Fruit fly (Drosophila melanogaster) whole organism, prepupa: Measurements from ENCODE around the gene Vps53.

Experiments
- CG11762 ChIP-seq: fragments of 200-800 bp; sonication (Bioruptor generic); optimal IDR thresholded peaks from 3 replicates; lab custom pipeline; 2016; ENCODE audit warnings: missing biosample characterization, missing genetic modification characterization; ENCODE audit not compliant: insufficient read depth
- CG3032 ChIP-seq: fragments of 200-800 bp; optimal IDR thresholded peaks from 2 replicates; lab custom pipeline; 2019; ENCODE audit warnings: missing biosample characterization, mild to moderate bottlenecking, missing genetic modification characterization, moderate library complexity
- CG34406 ChIP-seq: fragments of 200-800 bp; sonication (Bioruptor generic); optimal IDR thresholded peaks from 3 replicates; lab custom pipeline; 2016; ENCODE audit warnings: missing biosample characterization, missing genetic modification characterization
- CG6854 ChIP-seq: fragments of 200-800 bp; sonication (Bioruptor generic); optimal IDR thresholded peaks from 2 replicates; lab custom pipeline; 2017; ENCODE audit warnings: missing biosample characterization, mild to moderate bottlenecking, missing genetic modification characterization
- CG8119 ChIP-seq: fragments of 200-800 bp; sonication (Bioruptor generic); IDR thresholded peaks from 3 replicates; pipeline ENCODE4 v1.3.6; 2022; ENCODE audit warnings: missing biosample characterization, missing genetic modification characterization
- Eip93F ChIP-seq: fragments of 200-800 bp; sonication (Bioruptor generic); optimal IDR thresholded peaks from 2 replicates; lab custom pipeline; 2016; ENCODE audit warnings: missing biosample characterization, mild to moderate bottlenecking, missing genetic modification characterization
- Hr38 ChIP-seq: sonication (Bioruptor generic); optimal IDR thresholded peaks from 2 replicates; lab custom pipeline; 2016; ENCODE audit warnings: missing biosample characterization, missing genetic modification characterization
- esn ChIP-seq: fragments of 200-800 bp; sonication (Bioruptor generic); optimal IDR thresholded peaks from 2 replicates; lab custom pipeline; 2016; ENCODE audit warnings: missing biosample characterization, mild to moderate bottlenecking, missing genetic modification characterization, moderate library complexity
- fd59A ChIP-seq: fragments of 200-800 bp; sonication (Bioruptor generic); optimal IDR thresholded peaks from 2 replicates; lab custom pipeline; 2017; ENCODE audit warnings: missing biosample characterization, mild to moderate bottlenecking, missing genetic modification characterization, missing genetic modification reagents
- fd85E ChIP-seq: fragments of 200-800 bp; sonication (Bioruptor generic); optimal IDR thresholded peaks from 3 replicates; lab custom pipeline; 2016; ENCODE audit warnings: missing biosample characterization, missing genetic modification characterization
- lz ChIP-seq: fragments of 200-800 bp; sonication (Bioruptor generic); optimal IDR thresholded peaks from 3 replicates; lab custom pipeline; 2016; ENCODE audit warnings: missing biosample characterization, missing genetic modification characterization
- pdm3 ChIP-seq: fragments of 200-800 bp; sonication (Bioruptor generic); optimal IDR thresholded peaks from 3 replicates; lab custom pipeline; 2016; ENCODE audit warnings: missing biosample characterization, missing genetic modification characterization
- vri ChIP-seq: fragments of 200-800 bp; sonication (Bioruptor generic); optimal IDR thresholded peaks from 3 replicates; lab custom pipeline; 2016; ENCODE audit warnings: missing biosample characterization, mild to moderate bottlenecking, missing genetic modification characterization

DNA sequence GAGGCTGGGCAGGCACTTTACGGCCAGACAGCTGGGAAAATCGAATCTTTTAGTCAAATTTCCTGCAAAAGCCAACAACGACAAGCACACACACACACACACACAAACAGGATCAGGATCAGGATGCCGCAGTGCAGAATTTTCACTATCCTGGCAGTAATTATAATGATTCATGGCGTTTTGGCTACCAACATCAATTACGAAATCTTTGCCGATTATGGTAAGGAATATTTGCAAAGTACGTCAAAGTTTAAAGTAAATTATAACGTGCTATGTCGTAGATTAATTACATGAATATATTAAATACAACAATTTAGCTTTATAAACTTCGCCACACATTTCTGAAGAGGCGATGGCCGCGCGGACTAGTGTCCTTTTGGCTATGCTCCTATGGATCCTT is 47.7 kb upstream of the Vps53 start, which contains the start of the genes CG34177 and CG34178:
- TF ChIP-seq CG34406 (GFP tag; lab: Kevin White, UChicago) (no peak), CG6854 (GFP tag; lab: Kevin White, UChicago) (no peak), Eip93F (GFP tag; lab: Kevin White, UChicago) (no peak), vri (GFP tag; lab: Kevin White, UChicago) (no peak), Hr38 (GFP tag; lab: Kevin White, UChicago) (no peak), pdm3 (GFP tag; lab: Kevin White, UChicago) (no peak), CG11762 (no peak), fd85E (GFP tag; lab: Kevin White, UChicago) (no peak), CG3032 (tag; lab: Kevin White, UChicago) (no peak), lz (no peak), esn (GFP tag; lab: Kevin White, UChicago) (no peak), fd59A (GFP tag; lab: Kevin White, UChicago) (no peak), CG8119 (GFP tag; lab: Robert Waterston, UW) (no peak)
